Worm (Caenorhabditis elegans) whole organism, L4 larva: Measurements from ENCODE around the gene F01G10.9.

Experiments used
- D1046.2 ChIP-seq: fragments of 200-800 bp; sonication (Bioruptor generic); IDR thresholded peaks from 2 replicates; pipeline ENCODE4 v1.3.6; 2022; ENCODE audit warnings: missing genetic modification characterization, missing compliant biosample characterization
- F44E2.7 ChIP-seq: fragments of 200-800 bp; sonication (Bioruptor generic); IDR thresholded peaks from 2 replicates; pipeline ENCODE4 v2.1.2; 2022; ENCODE audit warnings: missing genetic modification characterization, missing compliant biosample characterization
- R02D3.7 ChIP-seq: fragments of 150-350 bp; sonication (generic microtip); optimal IDR thresholded peaks from 3 replicates; lab custom pipeline; 2014; ENCODE audit warnings: missing biosample characterization, missing genetic modification characterization
- T20F7.1 ChIP-seq: fragments of 200-800 bp; sonication (Bioruptor generic); optimal IDR thresholded peaks from 2 replicates; lab custom pipeline; 2018; ENCODE audit warnings: mild to moderate bottlenecking, missing genetic modification characterization, missing compliant biosample characterization
- T26A8.4 ChIP-seq: fragments of 200-800 bp; sonication (Bioruptor generic); IDR thresholded peaks from 2 replicates; pipeline ENCODE4 v1.3.6; 2022; ENCODE audit warnings: missing genetic modification characterization, missing compliant biosample characterization
- Y105C5A.15 ChIP-seq: fragments of 200-800 bp; sonication (Bioruptor generic); IDR thresholded peaks from 2 replicates; pipeline ENCODE4 v1.3.6; 2022; ENCODE audit warnings: missing genetic modification characterization, missing compliant biosample characterization
- ZK337.2 ChIP-seq: fragments of 200-800 bp; sonication (Bioruptor generic); IDR thresholded peaks from 2 replicates; pipeline ENCODE4 v1.3.6; 2022; ENCODE audit warnings: missing genetic modification reagents, missing genetic modification characterization, missing compliant biosample characterization
- ZK546.5 ChIP-seq, 2 experiments: sonication (generic microtip); optimal IDR thresholded peaks; 2 replicates each; lab custom pipeline; 2017; ENCODE audit warnings: missing biosample characterization in 2 of 2, missing genetic modification characterization in 2 of 2
- aha-1 ChIP-seq: fragments of 150-350 bp; peaks from one replicate; lab custom pipeline; 2014; ENCODE audit warnings: missing biosample characterization, missing genetic modification characterization
- aly-2 ChIP-seq: sonication (generic microtip); optimal IDR thresholded peaks from 2 replicates; lab custom pipeline; 2018; ENCODE audit warnings: missing biosample characterization, missing genetic modification characterization
- ama-1 ChIP-seq: fragments of 150-350 bp; optimal IDR thresholded peaks from 2 replicates; lab custom pipeline; 2014; ENCODE audit warnings: inconsistent platforms, mixed read lengths
- attf-4 ChIP-seq: sonication (generic microtip); optimal IDR thresholded peaks from 3 replicates; lab custom pipeline; 2017; ENCODE audit warnings: missing biosample characterization, missing genetic modification characterization
- ceh-82 ChIP-seq: sonication (generic microtip); optimal IDR thresholded peaks from 2 replicates; lab custom pipeline; 2017; ENCODE audit warnings: missing biosample characterization, missing genetic modification characterization
- dmd-6 ChIP-seq: fragments of 200-800 bp; sonication (Bioruptor generic); IDR thresholded peaks from 2 replicates; pipeline ENCODE4 v1.3.6; 2022; ENCODE audit warnings: missing genetic modification reagents, missing genetic modification characterization, missing compliant biosample characterization
- duxl-1 ChIP-seq: sonication (generic microtip); optimal IDR thresholded peaks from 2 replicates; lab custom pipeline; 2016; ENCODE audit warnings: mild to moderate bottlenecking, missing genetic modification characterization, moderate library complexity, missing compliant biosample characterization; ENCODE audit not compliant: poor library complexity
- egl-43 ChIP-seq: fragments of 200-800 bp; sonication (Bioruptor generic); IDR thresholded peaks from 2 replicates; pipeline ENCODE4 v1.3.6; 2022; ENCODE audit warnings: missing genetic modification reagents, missing genetic modification characterization, missing compliant biosample characterization
- hif-1 ChIP-seq, 2 experiments: sonication (generic microtip); optimal IDR thresholded peaks; 2 replicates each; lab custom pipeline; 2016 to 2017; ENCODE audit warnings: missing compliant biosample characterization in 2 of 2, missing genetic modification characterization in 2 of 2, missing genetic modification reagents in 2 of 2, missing genotype in 2 of 2, mild to moderate bottlenecking in 1 of 2
- hlh-30 ChIP-seq: sonication (generic microtip); optimal IDR thresholded peaks from 2 replicates; lab custom pipeline; 2017; ENCODE audit warnings: antibody characterized with exemption, mild to moderate bottlenecking, missing genetic modification characterization, missing compliant biosample characterization; ENCODE audit not compliant: insufficient read depth
- jun-1 ChIP-seq: fragments of 150-350 bp; optimal IDR thresholded peaks from 2 replicates; lab custom pipeline; 2014; ENCODE audit warnings: missing biosample characterization, missing genetic modification reagents, missing genetic modification characterization
- lim-7 ChIP-seq: fragments of 200-800 bp; sonication (Bioruptor generic); IDR thresholded peaks from 2 replicates; pipeline ENCODE4 v1.3.6; 2022; ENCODE audit warnings: missing genetic modification characterization, missing compliant biosample characterization
- lin-13 ChIP-seq: fragments of 150-350 bp; optimal IDR thresholded peaks from 2 replicates; lab custom pipeline; 2014; ENCODE audit warnings: missing biosample characterization, missing genetic modification reagents, missing genetic modification characterization
- lin-29 ChIP-seq: fragments of 200-800 bp; sonication (Bioruptor generic); IDR thresholded peaks from 2 replicates; pipeline ENCODE4 v1.3.6; 2022; ENCODE audit warnings: missing genetic modification reagents, missing genetic modification characterization, missing compliant biosample characterization
- lir-3 ChIP-seq: sonication (generic microtip); optimal IDR thresholded peaks from 2 replicates; lab custom pipeline; 2016; ENCODE audit warnings: mild to moderate bottlenecking, missing genetic modification characterization, missing compliant biosample characterization
- lsy-2 ChIP-seq, 2 experiments: fragments of 150-350 bp in 1 of 2; sonication (generic microtip) in 1 of 2; optimal IDR thresholded peaks; 2 replicates each; lab custom pipeline; 2014 to 2017; ENCODE audit warnings: missing biosample characterization in 2 of 2, missing genetic modification characterization in 2 of 2
- mdl-1 ChIP-seq, 2 experiments: fragments of 150-350 bp in 1 of 2; sonication (generic microtip) in 1 of 2; optimal IDR thresholded peaks; 2 replicates each; lab custom pipeline; 2014 to 2017; ENCODE audit warnings: missing biosample characterization in 2 of 2, missing genetic modification characterization in 2 of 2
- nhr-237 ChIP-seq: sonication (generic microtip); optimal IDR thresholded peaks from 2 replicates; lab custom pipeline; 2017; ENCODE audit warnings: missing biosample characterization, missing genetic modification characterization
- nhr-25 ChIP-seq: sonication (generic microtip); optimal IDR thresholded peaks from 2 replicates; lab custom pipeline; 2017; ENCODE audit warnings: missing genetic modification characterization, mild to moderate bottlenecking, missing compliant biosample characterization, antibody characterized with exemption, moderate library complexity, borderline replicate concordance; ENCODE audit not compliant: insufficient read depth
- nhr-28 ChIP-seq: fragments of 150-350 bp; optimal IDR thresholded peaks from 2 replicates; lab custom pipeline; 2014; ENCODE audit warnings: missing biosample characterization, missing genetic modification characterization
- php-3 ChIP-seq: fragments of 200-800 bp; sonication (Bioruptor generic); IDR thresholded peaks from 2 replicates; pipeline ENCODE4 v1.3.6; 2022; ENCODE audit warnings: missing genetic modification reagents, missing genetic modification characterization, missing compliant biosample characterization
- pqm-1 ChIP-seq: sonication (generic microtip); optimal IDR thresholded peaks from 2 replicates; lab custom pipeline; 2017; ENCODE audit warnings: missing biosample characterization, missing genetic modification characterization
- skn-1 ChIP-seq: fragments of 150-350 bp; optimal IDR thresholded peaks from 2 replicates; lab custom pipeline; 2014; ENCODE audit warnings: missing biosample characterization, missing genetic modification characterization
- snpc-4 ChIP-seq: fragments of 150-350 bp; optimal IDR thresholded peaks from 2 replicates; lab custom pipeline; 2014; ENCODE audit warnings: missing biosample characterization, missing genetic modification characterization
- unc-62 ChIP-seq, 3 experiments: fragments of 150-350 bp in 1 of 3; sonication (generic microtip); optimal IDR thresholded peaks in 2 of 3; peaks in 1 of 3; 1 replicate in 1 of 3; 2 replicates in 2 of 3; lab custom pipeline; 2014 to 2017; ENCODE audit warnings: missing biosample characterization in 3 of 3, missing genetic modification characterization in 3 of 3, missing genetic modification reagents in 3 of 3, missing genotype in 1 of 3
- zag-1 ChIP-seq: fragments of 150-350 bp; optimal IDR thresholded peaks from 2 replicates; lab custom pipeline; 2014; ENCODE audit warnings: missing biosample characterization, missing genetic modification characterization
- zip-2 ChIP-seq: fragments of 150-350 bp; optimal IDR thresholded peaks from 2 replicates; lab custom pipeline; 2014; ENCODE audit warnings: missing biosample characterization, missing genetic modification characterization

F01G10.9 gene

DNA sequence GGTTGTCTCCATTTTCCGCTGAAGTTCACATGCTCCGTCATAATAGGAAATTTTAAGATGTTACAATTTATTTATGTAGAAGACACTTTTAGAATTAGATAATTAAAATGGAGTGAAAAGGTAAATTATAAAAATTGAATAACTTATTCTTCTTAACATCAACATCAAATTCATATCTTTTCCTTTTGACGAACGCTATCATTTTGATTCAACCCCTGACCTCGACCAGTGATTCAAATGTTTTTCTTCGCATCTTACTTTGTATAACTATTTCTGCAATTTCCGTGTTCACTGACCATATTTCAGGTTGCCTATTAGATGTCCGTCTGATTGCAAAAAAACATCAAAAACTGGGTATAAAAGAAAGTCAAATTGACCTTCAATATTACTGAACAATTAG is 17.5 kb upstream of the F01G10.9 start, which contains the start of gene Y43C5A.7:
Y43C5A.7 (plus strand) TSS at position 301 of the 400 bp plus-strand sequence.
- TF ChIP-seq ZK546.5 (tag; optimal IDR thresholded peaks at IDR 0.05; lab: Kevin White, UChicago): no peak
- TF ChIP-seq snpc-4 (tag; lab: Kevin White, UChicago): no peak
- TF ChIP-seq ceh-82 (tag; lab: Kevin White, UChicago): no peak
- no peak for TF ChIP-seq lim-7 (GFP tag; lab: Robert Waterston, UW)
- TF ChIP-seq ama-1 (lab: Kevin White, UChicago): no peak
- no peak for TF ChIP-seq jun-1 (tag; lab: Kevin White, UChicago)
- TF ChIP-seq hif-1 (tag; optimal IDR thresholded peaks at IDR 0.05; lab: Kevin White, UChicago): no peak
- TF ChIP-seq ZK337.2: no peak
- TF ChIP-seq zag-1 (tag; lab: Kevin White, UChicago): no peak
- TF ChIP-seq lin-13: no peak
- TF ChIP-seq Y105C5A.15 (GFP tag; lab: Robert Waterston, UW): no peak
- TF ChIP-seq nhr-28 (tag; lab: Kevin White, UChicago): no peak
- TF ChIP-seq attf-4 (tag; lab: Kevin White, UChicago): no peak
- TF ChIP-seq, all 104 proteins: peak for 0

DNA sequence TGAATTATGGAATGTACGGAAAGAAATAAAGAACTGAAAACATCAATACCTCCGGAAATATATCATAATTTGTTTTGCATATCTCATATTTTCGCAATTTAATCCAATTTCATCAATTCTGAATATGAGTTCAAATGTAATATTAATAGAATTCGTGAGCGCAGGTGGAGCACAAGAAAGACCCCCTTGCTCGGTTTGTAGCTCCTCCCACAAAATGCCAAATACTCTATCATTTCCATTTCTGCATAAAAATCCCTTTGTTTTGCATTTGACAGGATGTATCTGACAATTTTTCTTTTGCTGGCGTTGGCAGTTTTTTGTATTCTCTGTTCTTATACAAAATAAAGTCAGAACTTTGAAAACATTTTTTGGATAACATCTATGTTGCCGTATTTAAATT is 15.6 kb upstream of the F01G10.9 start:
- TF ChIP-seq lin-13 (no peak), aha-1 (peak; percentile 95)

ce11 chrIV:10273781-10274313 is 14.4 kb upstream of the F01G10.9 start, which contains the start of gene Y43C5A.3:
Y43C5A.3 (plus strand) TSS chrIV:10274036.
- peak in 1 of 2 experiments; percentile 20 for TF ChIP-seq mdl-1 (tag; optimal IDR thresholded peaks at IDR 0.05; lab: Kevin White, UChicago)
- TF ChIP-seq R02D3.7: no peak
- no peak for TF ChIP-seq lin-29 (GFP tag; lab: Robert Waterston, UW)
- TF ChIP-seq lir-3: no peak
- TF ChIP-seq D1046.2: no peak
- no peak for TF ChIP-seq duxl-1
- no peak for TF ChIP-seq skn-1 (tag; lab: Kevin White, UChicago)
- no peak for TF ChIP-seq nhr-237
- peak; percentile 43 for TF ChIP-seq nhr-28 (tag; lab: Kevin White, UChicago)
- TF ChIP-seq, all 104 proteins: peak for 2

DNA sequence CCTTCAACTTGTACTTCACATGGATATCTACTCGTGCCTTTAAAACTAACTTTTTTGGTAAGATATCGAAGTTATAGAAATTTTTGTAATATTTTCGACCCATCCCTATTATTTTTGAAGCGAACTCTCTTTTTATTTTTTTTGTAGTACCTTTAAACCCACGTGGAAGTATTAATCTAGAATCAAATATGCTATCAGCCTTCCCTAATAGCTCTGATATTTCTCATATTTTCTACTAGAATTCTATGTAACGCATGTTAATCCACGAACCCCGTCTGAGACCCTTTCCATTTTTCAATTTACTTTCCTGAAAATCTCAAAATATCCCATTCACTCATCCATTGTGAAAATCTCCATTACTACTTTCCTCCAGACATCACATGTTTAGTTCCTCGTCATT is 13.9 kb upstream of the F01G10.9 start:
- TF ChIP-seq aly-2 (tag; lab: Kevin White, UChicago) (no peak), unc-62 (GFP tag; optimal IDR thresholded peaks at IDR 0.05 in 1 of 2; lab: Kevin White, UChicago) (peak in 1 of 2 experiments; percentile 71), unc-62 (tag; optimal IDR thresholded peaks at IDR 0.05; lab: Kevin White, UChicago) (no peak), aha-1 (peak; percentile 95)

DNA sequence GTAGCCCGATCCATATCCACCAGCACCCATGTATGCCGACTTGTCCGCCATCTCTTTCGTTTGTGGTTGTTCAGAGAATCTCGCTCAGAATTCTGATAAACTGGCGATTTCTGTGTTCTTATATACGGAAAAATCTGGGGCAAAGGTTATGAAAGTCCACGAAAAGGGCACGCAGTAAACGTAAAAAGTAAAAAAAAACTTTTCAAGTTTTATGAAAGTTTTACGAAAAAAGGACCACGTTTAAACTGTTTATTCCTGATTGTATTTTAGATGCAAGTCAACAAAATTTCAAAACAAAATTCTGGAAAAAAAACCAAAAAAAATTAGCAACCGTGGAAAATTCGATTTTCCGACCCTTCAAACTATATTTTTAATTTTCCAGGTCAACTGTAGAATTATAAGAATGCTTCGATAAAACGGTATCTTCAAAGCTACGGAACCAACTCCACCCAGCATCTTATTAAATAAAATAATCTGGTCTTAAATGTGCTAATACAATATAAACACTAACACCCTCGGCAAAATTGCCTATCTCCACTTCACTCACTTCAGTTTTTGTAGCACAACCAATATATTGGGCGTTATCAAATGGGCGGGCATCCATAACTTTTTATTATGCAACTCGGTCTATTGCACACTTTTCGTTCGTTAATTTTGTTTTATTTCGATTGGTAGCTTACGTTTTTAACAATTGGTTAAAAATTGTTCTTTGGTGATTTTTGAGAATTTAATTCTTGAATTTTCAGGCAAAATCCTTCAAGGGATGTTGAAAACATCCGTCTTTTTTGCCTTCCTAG is 9.9 kb upstream of the F01G10.9 start, which contains the start of the genes nspd-7 and Y43C5A.2:
nspd-7 (minus strand) TSS at position 51 of the 797 bp plus-strand sequence.
Y43C5A.2 (plus strand) TSS at position 747 of the 797 bp plus-strand sequence.
- peak; percentile 58 for TF ChIP-seq nhr-28 (tag; lab: Kevin White, UChicago)
- no peak for TF ChIP-seq nhr-25
- TF ChIP-seq zag-1 (tag; lab: Kevin White, UChicago): no peak
- TF ChIP-seq dmd-6: peak; percentile 8; the same call in 1 of the 2 replicates
- no peak for TF ChIP-seq nhr-237
- TF ChIP-seq hlh-30 (tag; lab: Kevin White, UChicago): no peak
- no peak for TF ChIP-seq T26A8.4 (GFP tag; lab: Robert Waterston, UW)
- TF ChIP-seq lsy-2 (tag; optimal IDR thresholded peaks at IDR 0.05; lab: Kevin White, UChicago): no peak
- TF ChIP-seq php-3 (GFP tag; lab: Robert Waterston, UW): 0 out of 2 replicates have a peak, but pooled peaks have one; percentile 13
- no peak for TF ChIP-seq lin-13
- TF ChIP-seq zip-2 (tag; lab: Kevin White, UChicago): no peak
- TF ChIP-seq unc-62 (GFP tag; optimal IDR thresholded peaks at IDR 0.05 in 1 of 2; lab: Kevin White, UChicago): peak in 1 of 2 experiments; percentile 51
- TF ChIP-seq unc-62 (tag; optimal IDR thresholded peaks at IDR 0.05; lab: Kevin White, UChicago): no peak
- TF ChIP-seq egl-43 (GFP tag; lab: Robert Waterston, UW): no peak
- TF ChIP-seq F44E2.7 (GFP tag; lab: Robert Waterston, UW): no peak
- no peak for TF ChIP-seq T20F7.1 (GFP tag; lab: Kevin White, UChicago)
- TF ChIP-seq pqm-1 (tag; lab: Kevin White, UChicago): peak; percentile 6
